Fruit fly (Drosophila melanogaster): ENCODE measurements around the gene CG5171.

DNA sequence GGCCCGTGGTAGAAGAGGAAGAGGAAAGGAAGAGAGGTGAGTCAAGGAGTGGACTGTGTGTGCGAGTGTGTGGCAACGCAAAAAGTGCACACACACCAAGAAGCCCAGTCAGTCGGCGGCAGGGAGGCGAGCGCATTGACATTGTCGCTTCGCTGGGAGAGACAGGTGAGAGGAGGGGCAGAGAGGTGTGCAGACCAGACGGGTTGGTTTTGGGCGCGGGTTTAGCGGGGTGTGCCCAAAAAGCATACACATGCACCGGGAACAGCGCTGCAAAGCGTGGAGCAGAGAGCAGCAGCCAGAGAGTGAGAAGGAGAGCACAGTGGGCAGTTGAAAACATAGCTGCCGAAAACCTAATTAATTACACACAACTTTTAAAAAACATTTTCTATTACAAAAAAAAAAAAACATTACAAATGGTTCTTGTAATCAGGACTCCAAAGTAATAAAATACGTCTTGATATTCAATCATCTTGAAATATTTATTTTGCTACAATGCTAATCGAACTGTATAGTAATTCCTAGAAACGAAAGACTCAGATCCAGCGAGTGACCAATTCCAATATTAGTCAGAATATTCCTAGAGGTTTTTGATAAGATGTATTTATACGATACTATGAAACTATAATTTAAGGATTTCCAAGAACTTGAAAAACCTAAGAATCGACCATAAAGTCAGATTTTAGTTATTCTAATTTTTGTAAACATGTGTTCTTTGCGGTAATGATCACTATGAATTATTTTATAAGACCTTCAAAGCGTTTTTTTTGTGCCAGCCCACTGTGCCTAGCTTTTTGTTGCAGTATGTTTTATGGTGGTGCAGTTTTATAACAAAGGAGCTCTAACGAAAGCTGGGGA lies 21.5 kb downstream of the CG5171 start:
- TF ChIP-seq CG8478 (optimal IDR thresholded peaks at IDR 0.05) (no peak), psq (optimal IDR thresholded peaks at IDR 0.05) (no peak), pan (optimal IDR thresholded peaks at IDR 0.05) (no peak), EcR (GFP tag; optimal IDR thresholded peaks at IDR 0.05) (peak; percentile 92 to 99), usp (GFP tag; optimal IDR thresholded peaks at IDR 0.05) (no peak), Dll (optimal IDR thresholded peaks at IDR 0.05) (peak; percentile 44)

All from whole organism.